Worm (Caenorhabditis elegans) whole organism, late embryonic: ENCODE measurements around the gene nbet-1.
"Not testable (repeated sequence)": the region's sequence is repeated elsewhere in the genome, so short reads cannot be mapped to it uniquely, and the experiment has no call there.

Experiments used
- C08G9.2 ChIP-seq: sonication (generic microtip); optimal IDR thresholded peaks from 2 replicates; lab custom pipeline; 2016; ENCODE audit warnings: mild to moderate bottlenecking, missing genetic modification characterization, moderate library complexity, missing compliant biosample characterization
- F13H6.1 ChIP-seq: sonication (generic microtip); optimal IDR thresholded peaks from 2 replicates; lab custom pipeline; 2016; ENCODE audit warnings: missing genetic modification characterization, missing compliant biosample characterization
- K02D7.2 ChIP-seq: sonication (generic microtip); optimal IDR thresholded peaks from 2 replicates; lab custom pipeline; 2017; ENCODE audit warnings: mild to moderate bottlenecking, missing genetic modification characterization, missing compliant biosample characterization
- K09A11.1 ChIP-seq: sonication (generic microtip); optimal IDR thresholded peaks from 2 replicates; lab custom pipeline; 2017; ENCODE audit warnings: antibody characterized with exemption, mild to moderate bottlenecking, missing genetic modification characterization, missing compliant biosample characterization; ENCODE audit not compliant: insufficient read depth
- T23F11.4 ChIP-seq: fragments of 200-800 bp; sonication (Bioruptor generic); optimal IDR thresholded peaks from 2 replicates; lab custom pipeline; 2018; ENCODE audit warnings: mild to moderate bottlenecking, missing genetic modification characterization, missing compliant biosample characterization
- Y22D7AL.16 ChIP-seq: sonication (generic microtip); optimal IDR thresholded peaks from 2 replicates; lab custom pipeline; 2016; ENCODE audit warnings: missing genetic modification characterization, missing compliant biosample characterization
- ama-1 ChIP-seq: fragments of 150-350 bp; optimal IDR thresholded peaks from 2 replicates; lab custom pipeline; 2014
- ceh-14 ChIP-seq: sonication (generic microtip); optimal IDR thresholded peaks from 2 replicates; lab custom pipeline; 2016; ENCODE audit warnings: missing genotype, missing genetic modification characterization, missing compliant biosample characterization
- ceh-18 ChIP-seq: sonication (generic microtip); optimal IDR thresholded peaks from 2 replicates; lab custom pipeline; 2016; ENCODE audit warnings: missing genetic modification characterization, missing compliant biosample characterization
- ceh-2 ChIP-seq: sonication (generic microtip); optimal IDR thresholded peaks from 2 replicates; lab custom pipeline; 2016; ENCODE audit warnings: missing genotype, missing genetic modification characterization, missing compliant biosample characterization
- ceh-22 ChIP-seq: sonication (generic microtip); optimal IDR thresholded peaks from 2 replicates; lab custom pipeline; 2017; ENCODE audit warnings: missing biosample characterization, missing genetic modification characterization
- ceh-24 ChIP-seq: sonication (generic microtip); optimal IDR thresholded peaks from 2 replicates; lab custom pipeline; 2016; ENCODE audit warnings: mild to moderate bottlenecking, missing genetic modification characterization, missing compliant biosample characterization
- ceh-6 ChIP-seq: fragments of 200-800 bp; sonication (Bioruptor generic); optimal IDR thresholded peaks from 2 replicates; lab custom pipeline; 2018; ENCODE audit warnings: mild to moderate bottlenecking, missing genetic modification characterization, missing compliant biosample characterization
- ceh-9 ChIP-seq: sonication (generic microtip); optimal IDR thresholded peaks from 2 replicates; lab custom pipeline; 2016; ENCODE audit warnings: mild to moderate bottlenecking, missing genetic modification characterization, inconsistent platforms, missing compliant biosample characterization
- che-1 ChIP-seq: sonication (generic microtip); optimal IDR thresholded peaks from 2 replicates; lab custom pipeline; 2016; ENCODE audit warnings: mild to moderate bottlenecking, missing genetic modification characterization, missing compliant biosample characterization
- dmd-4 ChIP-seq: sonication (generic microtip); optimal IDR thresholded peaks from 2 replicates; lab custom pipeline; 2016; ENCODE audit warnings: borderline replicate concordance, missing genetic modification characterization, missing compliant biosample characterization
- elt-2 ChIP-seq: sonication (generic microtip); optimal IDR thresholded peaks from 2 replicates; lab custom pipeline; 2016; ENCODE audit warnings: missing genetic modification reagents, missing genetic modification characterization, missing compliant biosample characterization
- elt-4 ChIP-seq: sonication (generic microtip); optimal IDR thresholded peaks from 2 replicates; lab custom pipeline; 2016; ENCODE audit warnings: missing genetic modification characterization, missing compliant biosample characterization
- fkh-10 ChIP-seq: fragments of 150-350 bp; optimal IDR thresholded peaks from 2 replicates; lab custom pipeline; 2014; ENCODE audit warnings: missing biosample characterization, missing genetic modification reagents, missing genetic modification characterization
- fkh-6 ChIP-seq: sonication (generic microtip); optimal IDR thresholded peaks from 2 replicates; lab custom pipeline; 2016; ENCODE audit warnings: missing genetic modification characterization, missing compliant biosample characterization
- gmeb-2 ChIP-seq: sonication (generic microtip); optimal IDR thresholded peaks from 2 replicates; lab custom pipeline; 2016; ENCODE audit warnings: missing genetic modification characterization, inconsistent platforms, missing compliant biosample characterization
- hlh-15 ChIP-seq: sonication (generic microtip); optimal IDR thresholded peaks from 2 replicates; lab custom pipeline; 2016; ENCODE audit warnings: missing genetic modification characterization, missing compliant biosample characterization
- hlh-6 ChIP-seq: sonication (generic microtip); optimal IDR thresholded peaks from 2 replicates; lab custom pipeline; 2016; ENCODE audit warnings: missing genotype, missing genetic modification characterization, missing compliant biosample characterization
- lin-11 ChIP-seq: fragments of 200-800 bp; sonication (Bioruptor generic); optimal IDR thresholded peaks from 2 replicates; lab custom pipeline; 2018; ENCODE audit warnings: mild to moderate bottlenecking, missing genetic modification characterization, missing compliant biosample characterization
- nfya-1 ChIP-seq: sonication (generic microtip); optimal IDR thresholded peaks from 2 replicates; lab custom pipeline; 2017; ENCODE audit warnings: missing genetic modification characterization, mild to moderate bottlenecking, missing compliant biosample characterization, antibody characterized with exemption, moderate library complexity
- odd-2 ChIP-seq: sonication (generic microtip); optimal IDR thresholded peaks from 2 replicates; lab custom pipeline; 2017; ENCODE audit warnings: antibody characterized with exemption, mild to moderate bottlenecking, missing genetic modification characterization, missing compliant biosample characterization
- pag-3 ChIP-seq: sonication (generic microtip); optimal IDR thresholded peaks from 2 replicates; lab custom pipeline; 2016; ENCODE audit warnings: missing compliant biosample characterization, missing genetic modification characterization, borderline replicate concordance
- pat-9 ChIP-seq: fragments of 200-800 bp; sonication (Bioruptor generic); optimal IDR thresholded peaks from 2 replicates; lab custom pipeline; 2018; ENCODE audit warnings: mild to moderate bottlenecking, missing genetic modification characterization, moderate library complexity, missing compliant biosample characterization
- pax-1 ChIP-seq: fragments of 150-350 bp; optimal IDR thresholded peaks from 2 replicates; lab custom pipeline; 2014; ENCODE audit warnings: missing biosample characterization, missing genetic modification characterization
- pqm-1 ChIP-seq: sonication (generic microtip); optimal IDR thresholded peaks from 2 replicates; lab custom pipeline; 2016; ENCODE audit warnings: missing genetic modification characterization, missing compliant biosample characterization
- pros-1 ChIP-seq: fragments of 150-350 bp; optimal IDR thresholded peaks from 2 replicates; lab custom pipeline; 2014; ENCODE audit warnings: missing biosample characterization, missing genetic modification reagents, missing genetic modification characterization
- rnt-1 ChIP-seq: sonication (generic microtip); optimal IDR thresholded peaks from 2 replicates; lab custom pipeline; 2016; ENCODE audit warnings: missing genetic modification characterization, missing compliant biosample characterization
- sdc-2 ChIP-seq: sonication (generic microtip); optimal IDR thresholded peaks from 2 replicates; lab custom pipeline; 2016; ENCODE audit warnings: missing genotype, missing genetic modification characterization, missing compliant biosample characterization
- sox-2 ChIP-seq: fragments of 200-800 bp; sonication (Bioruptor generic); IDR thresholded peaks from 2 replicates; pipeline ENCODE4 v1.3.6; 2022; ENCODE audit warnings: missing genetic modification reagents, missing genetic modification characterization, missing compliant biosample characterization
- tbx-2 ChIP-seq: sonication (generic microtip); optimal IDR thresholded peaks from 2 replicates; lab custom pipeline; 2016; ENCODE audit warnings: missing genetic modification characterization, missing compliant biosample characterization
- ttx-3 ChIP-seq: sonication (generic microtip); optimal IDR thresholded peaks from 2 replicates; lab custom pipeline; 2016; ENCODE audit warnings: missing genetic modification reagents, missing genetic modification characterization, missing compliant biosample characterization
- unc-3 ChIP-seq, 2 experiments: fragments of 200-800 bp in 1 of 2; sonication (Bioruptor generic) in 1 of 2; sonication (generic microtip) in 1 of 2; conservative IDR thresholded peaks in 1 of 2; optimal IDR thresholded peaks in 1 of 2; 2 replicates each; pipeline versions ENCODE4 v1.3.6 to Lab custom; 2016 to 2022; ENCODE audit warnings: missing compliant biosample characterization in 2 of 2, missing genetic modification characterization in 2 of 2, missing genetic modification reagents in 1 of 2
- unc-42 ChIP-seq: sonication (generic microtip); optimal IDR thresholded peaks from 2 replicates; lab custom pipeline; 2016; ENCODE audit warnings: missing genotype, missing genetic modification characterization, missing compliant biosample characterization
- unc-55 ChIP-seq: sonication (generic microtip); optimal IDR thresholded peaks from 2 replicates; lab custom pipeline; 2017; ENCODE audit warnings: missing biosample characterization, missing genetic modification reagents, missing genetic modification characterization
- unc-86 ChIP-seq: sonication (generic microtip); optimal IDR thresholded peaks from 2 replicates; lab custom pipeline; 2016; ENCODE audit warnings: missing genetic modification characterization, missing compliant biosample characterization
- ztf-16 ChIP-seq: sonication (generic microtip); optimal IDR thresholded peaks from 2 replicates; lab custom pipeline; 2017; ENCODE audit warnings: missing genetic modification characterization, missing compliant biosample characterization

Gene nbet-1

ce11 chrIV:5209390-5209789, at the start of gene nbet-1, which contains the start of gene Y59E9AL.36 (continued):
- TF ChIP-seq ttx-3 (tag; lab: Kevin White, UChicago) (no peak), ztf-16 (tag; lab: Kevin White, UChicago) (peak; percentile 12), unc-42 (peak; percentile 73), sdc-2 (tag; lab: Kevin White, UChicago) (no peak), K09A11.1 (no peak), ceh-24 (tag; lab: Kevin White, UChicago) (no peak), sox-2 (GFP tag; lab: Robert Waterston, UW) (no peak), ceh-6 (no peak), T23F11.4 (GFP tag; lab: Kevin White, UChicago) (no peak), unc-55 (GFP tag; lab: Kevin White, UChicago) (peak; percentile 55), tbx-2 (tag; lab: Kevin White, UChicago) (peak; percentile 71), rnt-1 (tag; lab: Kevin White, UChicago) (no peak), pat-9 (tag; lab: Kevin White, UChicago) (no peak), ama-1 (lab: Kevin White, UChicago) (no peak), fkh-10 (GFP tag; lab: Kevin White, UChicago) (no peak)
- TF ChIP-seq, all 69 proteins: peak for 14

- TF ChIP-seq unc-86 (tag; lab: Kevin White, UChicago), result no peak
- TF ChIP-seq elt-2 (tag; lab: Kevin White, UChicago), result no peak
- TF ChIP-seq, all 69 proteins: peak for 0
Measured at ce11 chrIV:5160171-5160570, 49.1 kb upstream of the nbet-1 start, which contains the start of the genes C24D10.6 and C24D10.4. Gene C24D10.6 (minus strand): TSS chrIV:5160248. Gene C24D10.4 (plus strand): TSS chrIV:5160522.

- TF ChIP-seq ceh-18 (tag; lab: Kevin White, UChicago); unc-3 (GFP tag; conservative IDR thresholded peaks at IDR 0.05; lab: Robert Waterston, UW); unc-3 (tag; optimal IDR thresholded peaks at IDR 0.05; lab: Kevin White, UChicago); lin-11 (tag; lab: Kevin White, UChicago): not testable (repeated sequence)
Measured at ce11 chrIV:5162941-5163340, 46.4 kb upstream of the nbet-1 start, which contains the start of the genes nspd-3 and C24D10.2. Gene nspd-3 (minus strand): TSS chrIV:5163041. Gene C24D10.2 (plus strand): TSS chrIV:5163339.

- TF ChIP-seq ceh-9, ceh-18, hlh-6 (tag; lab: Kevin White, UChicago): not testable (repeated sequence)
Measured at ce11 chrIV:5165626-5166025, 43.7 kb upstream of the nbet-1 start, which contains the start of gene nspd-6. Gene nspd-6 (minus strand): TSS chrIV:5165726.

- TF ChIP-seq pax-1 (tag; lab: Kevin White, UChicago) (no peak), Y22D7AL.16 (tag; lab: Kevin White, UChicago) (no peak), hlh-15 (no peak), ceh-14 (no peak), pag-3 (tag; lab: Kevin White, UChicago) (no peak)
Measured at ce11 chrIV:5166030-5166429, 43.3 kb upstream of the nbet-1 start, which contains the start of gene ptp-5.1. Gene ptp-5.1 (plus strand): TSS chrIV:5166330.

ce11 chrIV:5169335-5169734, 40.0 kb upstream of the nbet-1 start:
- TF ChIP-seq fkh-10 (GFP tag; lab: Kevin White, UChicago) (no peak), hlh-6 (tag; lab: Kevin White, UChicago) (no peak), odd-2 (tag; lab: Kevin White, UChicago) (no peak), dmd-4 (tag; lab: Kevin White, UChicago) (no peak), ceh-22 (tag; lab: Kevin White, UChicago) (peak; percentile 7), pros-1 (tag; lab: Kevin White, UChicago) (no peak), C08G9.2 (no peak), nfya-1 (tag; lab: Kevin White, UChicago) (peak; percentile 74), gmeb-2 (no peak), elt-2 (tag; lab: Kevin White, UChicago) (peak; percentile 14), F13H6.1 (tag; lab: Kevin White, UChicago) (no peak), pqm-1 (no peak), T23F11.4 (GFP tag; lab: Kevin White, UChicago) (no peak), ceh-2 (tag; lab: Kevin White, UChicago) (no peak), elt-4 (no peak), K02D7.2 (tag; lab: Kevin White, UChicago) (no peak), ttx-3 (tag; lab: Kevin White, UChicago) (no peak), che-1 (tag; lab: Kevin White, UChicago) (no peak), unc-42 (no peak), ceh-18 (tag; lab: Kevin White, UChicago) (peak; percentile 50), pat-9 (tag; lab: Kevin White, UChicago) (no peak), fkh-6 (tag; lab: Kevin White, UChicago) (no peak), lin-11 (tag; lab: Kevin White, UChicago) (no peak)
